Fruit fly (Drosophila melanogaster) whole organism, larva: Measurements from ENCODE around the gene MYPT-75D.

ENCODE experiments used
- noc ChIP-seq: fragments of 200-800 bp; sonication (Bioruptor generic); optimal IDR thresholded peaks from 3 replicates; lab custom pipeline; 2019; ENCODE audit warnings: missing biosample characterization, mild to moderate bottlenecking, missing genetic modification characterization, moderate library complexity

MYPT-75D gene

dm6 chr3L:18625786-18626185, at the start of gene MYPT-75D:
MYPT-75D (plus strand) TSS chr3L:18625959.
- peak; percentile 6 for TF ChIP-seq noc (tag; lab: Kevin White, UChicago)

dm6 chr3L:18588387-18588786, 37.4 kb upstream of the MYPT-75D start, which contains the start of gene CG7271:
CG7271 (plus strand) TSS chr3L:18588759.
- TF ChIP-seq noc (tag; lab: Kevin White, UChicago), result no peak

- TF ChIP-seq noc (tag; lab: Kevin White, UChicago), result no peak
Observed at dm6 chr3L:18593671-18594070, 32.1 kb upstream of the MYPT-75D start, which contains the start of gene term. term (minus strand) TSS chr3L:18593771.

- no peak for TF ChIP-seq noc (tag; lab: Kevin White, UChicago)
Observed at dm6 chr3L:18603125-18603524, 22.6 kb upstream of the MYPT-75D start, which contains the start of gene CG18234. CG18234 (plus strand) TSS chr3L:18603425.

- no peak for TF ChIP-seq noc (tag; lab: Kevin White, UChicago)
Observed at dm6 chr3L:18605172-18605571, 20.6 kb upstream of the MYPT-75D start, which contains the start of gene CG18233. CG18233 (plus strand) TSS chr3L:18605472.

- no peak for TF ChIP-seq noc (tag; lab: Kevin White, UChicago)
Observed at dm6 chr3L:18607162-18607561, 18.6 kb upstream of the MYPT-75D start, which contains the start of gene CG18231. CG18231 (plus strand) TSS chr3L:18607462.

dm6 chr3L:18609320-18609719, 16.4 kb upstream of the MYPT-75D start, which contains the start of gene CG32201:
CG32201 (plus strand) TSS chr3L:18609620.
- TF ChIP-seq noc (tag; lab: Kevin White, UChicago), result no peak

- TF ChIP-seq noc (tag; lab: Kevin White, UChicago), result no peak
Observed at dm6 chr3L:18611600-18611999, 14.2 kb upstream of the MYPT-75D start, which contains the start of gene CG32199. CG32199 (plus strand) TSS chr3L:18611900.

dm6 chr3L:18617893-18618577, 7.7 kb upstream of the MYPT-75D start, which contains the start of the genes CG13380 and CG4174:
CG13380 (minus strand) TSS chr3L:18617943.
CG4174 (minus strand) TSS chr3L:18617943.
- TF ChIP-seq noc (tag; lab: Kevin White, UChicago), result no peak

- no peak for TF ChIP-seq noc (tag; lab: Kevin White, UChicago)
Observed at dm6 chr3L:18620988-18621734, 4.6 kb upstream of the MYPT-75D start.

dm6 chr3L:18621735-18622421, 3.9 kb upstream of the MYPT-75D start, which contains the start of gene not:
not (minus strand) TSS chr3L:18622129.
- TF ChIP-seq noc (tag; lab: Kevin White, UChicago), result no peak

- no peak for TF ChIP-seq noc (tag; lab: Kevin White, UChicago)
Observed at dm6 chr3L:18622422-18622739, 3.4 kb upstream of the MYPT-75D start, which contains the start of gene bora. bora (plus strand) TSS chr3L:18622692.

dm6 chr3L:18626451-18627079, 806 bp downstream of the MYPT-75D start:
- TF ChIP-seq noc (tag; lab: Kevin White, UChicago), result no peak

- TF ChIP-seq noc (tag; lab: Kevin White, UChicago), result no peak
Observed at dm6 chr3L:18627657-18628455, 2.1 kb downstream of the MYPT-75D start.
